Fruit fly (Drosophila melanogaster) whole organism, wandering third instar larva: ENCODE results near the gene NfI.
A peak's percentile ranks its signal among the peaks of the same experiment; 100 is the strongest.

Experiments used
- Abd-B ChIP-seq: fragments of >200 bp; optimal IDR thresholded peaks from 2 replicates; lab custom pipeline; 2017; ENCODE audit warnings: missing biosample characterization, missing genetic modification characterization
- CrebA ChIP-seq: fragments of 200-800 bp; sonication (Bioruptor generic); optimal IDR thresholded peaks from 2 replicates; lab custom pipeline; 2016; ENCODE audit warnings: missing biosample characterization, mild to moderate bottlenecking, missing genetic modification characterization, borderline replicate concordance
- GATAd ChIP-seq: sonication (Bioruptor generic); optimal IDR thresholded peaks from 2 replicates; lab custom pipeline; 2016; ENCODE audit warnings: missing biosample characterization, missing genetic modification characterization
- Hnf4 ChIP-seq: fragments of 200-800 bp; sonication (Bioruptor generic); optimal IDR thresholded peaks from 2 replicates; lab custom pipeline; 2016; ENCODE audit warnings: missing biosample characterization, mild to moderate bottlenecking, missing genetic modification characterization
- Hr78 ChIP-seq: fragments of >200 bp; optimal IDR thresholded peaks from 2 replicates; lab custom pipeline; 2017; ENCODE audit warnings: missing biosample characterization, missing genetic modification characterization
- Hr83 ChIP-seq: fragments of 200-300 bp; sonication (Bioruptor generic); optimal IDR thresholded peaks from 2 replicates; lab custom pipeline; 2016; ENCODE audit warnings: missing biosample characterization, mild to moderate bottlenecking, missing genetic modification characterization, moderate library complexity; ENCODE audit not compliant: poor library complexity, severe bottlenecking
- Jra ChIP-seq: sonication (Bioruptor generic); optimal IDR thresholded peaks from 2 replicates; lab custom pipeline; 2016; ENCODE audit warnings: missing biosample characterization, missing genetic modification characterization
- Mio ChIP-seq: sonication (Bioruptor generic); optimal IDR thresholded peaks from 2 replicates; lab custom pipeline; 2016; ENCODE audit warnings: missing biosample characterization, missing genetic modification characterization
- Myc ChIP-seq: fragments of >200 bp; optimal IDR thresholded peaks from 2 replicates; lab custom pipeline; 2017
- N ChIP-seq: fragments of >200 bp; optimal IDR thresholded peaks from 2 replicates; lab custom pipeline; 2018; ENCODE audit warnings: missing biosample characterization, missing external identifiers, missing genetic modification characterization
- OdsH ChIP-seq: fragments of 200-800 bp; sonication (Bioruptor generic); optimal IDR thresholded peaks from 2 replicates; lab custom pipeline; 2016; ENCODE audit warnings: missing biosample characterization, mild to moderate bottlenecking, missing genetic modification characterization
- Rel ChIP-seq, 2 experiments: fragments of 200-800 bp; sonication (Bioruptor generic) in 1 of 2; optimal IDR thresholded peaks; 2 replicates in 1 of 2; 3 replicates in 1 of 2; lab custom pipeline; 2016 to 2019; ENCODE audit warnings: mild to moderate bottlenecking in 2 of 2, missing biosample characterization in 2 of 2, missing genetic modification characterization in 2 of 2, moderate library complexity in 1 of 2
- Sp1 ChIP-seq: fragments of 200-800 bp; sonication (Bioruptor generic); optimal IDR thresholded peaks from 3 replicates; lab custom pipeline; 2019; ENCODE audit warnings: missing biosample characterization, mild to moderate bottlenecking, missing genetic modification characterization, moderate library complexity
- Vsx2 ChIP-seq: fragments of 200-300, 225-300 bp; sonication (Bioruptor generic); optimal IDR thresholded peaks from 2 replicates; lab custom pipeline; 2018; ENCODE audit warnings: missing biosample characterization, missing genetic modification characterization; ENCODE audit not compliant: partially characterized antibody
- br ChIP-seq: fragments of 200-800 bp; sonication (Bioruptor generic); optimal IDR thresholded peaks from 2 replicates; lab custom pipeline; 2016; ENCODE audit warnings: missing biosample characterization, missing genetic modification characterization
- brk ChIP-seq: fragments of 200-800 bp; sonication (Bioruptor generic); optimal IDR thresholded peaks from 2 replicates; lab custom pipeline; 2016; ENCODE audit warnings: missing biosample characterization, mild to moderate bottlenecking, missing genetic modification characterization
- dl ChIP-seq, 2 experiments: fragments of 175-275, 200-275 bp in 1 of 2; fragments of 200-275 bp in 1 of 2; sonication (Bioruptor generic); optimal IDR thresholded peaks; lab custom pipeline; 2018; ENCODE audit warnings: mild to moderate bottlenecking in 2 of 2, missing biosample characterization in 2 of 2, missing genetic modification characterization in 2 of 2, moderate library complexity in 2 of 2; ENCODE audit not compliant: partially characterized antibody in 2 of 2, insufficient read depth in 1 of 2
- dmrt93B ChIP-seq: fragments of 200-800 bp; sonication (Bioruptor generic); optimal IDR thresholded peaks from 2 replicates; lab custom pipeline; 2018; ENCODE audit warnings: missing biosample characterization, mild to moderate bottlenecking, missing genetic modification characterization
- dsf ChIP-seq: sonication (Bioruptor generic); optimal IDR thresholded peaks from 2 replicates; lab custom pipeline; 2016; ENCODE audit warnings: missing biosample characterization, missing genetic modification characterization, borderline replicate concordance
- ey ChIP-seq: fragments of 200-800 bp; sonication (Bioruptor generic); optimal IDR thresholded peaks from 2 replicates; lab custom pipeline; 2016; ENCODE audit warnings: missing biosample characterization, missing genetic modification characterization
- foxo ChIP-seq, 2 experiments: fragments of 200-800 bp; sonication (Bioruptor generic); optimal IDR thresholded peaks; 2 replicates in 1 of 2; 3 replicates in 1 of 2; lab custom pipeline; 2016 to 2017; ENCODE audit warnings: missing biosample characterization in 2 of 2, missing genetic modification characterization in 2 of 2
- fru ChIP-seq: fragments of 200-800 bp; sonication (Bioruptor generic); optimal IDR thresholded peaks from 3 replicates; lab custom pipeline; 2016; ENCODE audit warnings: missing biosample characterization, mild to moderate bottlenecking, missing genetic modification characterization
- h ChIP-seq: fragments of 200-800 bp; sonication (Bioruptor generic); optimal IDR thresholded peaks from 3 replicates; lab custom pipeline; 2016; ENCODE audit warnings: missing biosample characterization, mild to moderate bottlenecking, missing genetic modification characterization
- jim ChIP-seq: fragments of 175-275, 200-325 bp; sonication (Bioruptor generic); optimal IDR thresholded peaks from 2 replicates; lab custom pipeline; 2016; ENCODE audit warnings: missing biosample characterization, mild to moderate bottlenecking, missing genetic modification characterization
- lola ChIP-seq: fragments of >200 bp; optimal IDR thresholded peaks from 2 replicates; lab custom pipeline; 2017; ENCODE audit warnings: missing biosample characterization, missing genetic modification characterization
- pan ChIP-seq: fragments of >200 bp; optimal IDR thresholded peaks from 2 replicates; lab custom pipeline; 2017
- psq ChIP-seq: fragments of 200-800 bp; sonication (Bioruptor generic); optimal IDR thresholded peaks from 3 replicates; lab custom pipeline; 2017; ENCODE audit warnings: missing biosample characterization, mild to moderate bottlenecking, missing genetic modification characterization, moderate library complexity
- rgr ChIP-seq: fragments of 200-800 bp; sonication (Bioruptor generic); optimal IDR thresholded peaks from 3 replicates; lab custom pipeline; 2016; ENCODE audit warnings: missing biosample characterization, mild to moderate bottlenecking, missing genetic modification characterization
- sage ChIP-seq: fragments of 200-800 bp; sonication (Bioruptor generic); optimal IDR thresholded peaks from 2 replicates; lab custom pipeline; 2016; ENCODE audit warnings: missing biosample characterization, mild to moderate bottlenecking, missing genetic modification characterization
- sv ChIP-seq: fragments of 200-800 bp; sonication (Bioruptor generic); optimal IDR thresholded peaks from 3 replicates; lab custom pipeline; 2016; ENCODE audit warnings: missing biosample characterization, missing genetic modification characterization
- tai ChIP-seq: sonication (Bioruptor generic); optimal IDR thresholded peaks from 2 replicates; lab custom pipeline; 2016; ENCODE audit warnings: missing biosample characterization, missing genetic modification characterization
- usp ChIP-seq: fragments of >200 bp; optimal IDR thresholded peaks from 2 replicates; lab custom pipeline; 2017; ENCODE audit warnings: missing biosample characterization, missing genetic modification characterization
- woc ChIP-seq: sonication (Bioruptor generic); optimal IDR thresholded peaks from 2 replicates; lab custom pipeline; 2016; ENCODE audit warnings: missing biosample characterization, mild to moderate bottlenecking, missing genetic modification characterization

The NfI gene

DNA sequence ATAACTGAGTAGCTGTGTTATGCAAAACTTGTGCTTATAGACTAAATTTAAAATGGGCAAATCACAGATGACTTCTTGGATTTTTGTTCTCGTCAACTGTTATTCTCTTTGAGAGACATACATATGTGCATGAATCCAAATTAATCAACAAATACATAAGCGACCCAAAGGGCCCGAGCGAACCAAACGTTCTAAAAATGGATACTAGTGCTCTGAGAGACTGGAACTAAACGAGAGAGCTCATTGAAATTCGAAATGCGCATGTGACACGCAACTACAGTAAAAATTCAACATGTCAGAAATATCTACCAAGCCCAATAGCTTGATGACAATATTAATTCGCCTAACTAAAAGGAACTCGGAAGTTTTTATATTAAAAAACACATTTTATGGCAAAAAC is at the start of gene NfI:
TSS of gene NfI (minus strand) at position 45 of the 400 bp plus-strand sequence.
- TF ChIP-seq foxo (GFP tag; optimal IDR thresholded peaks at IDR 0.05; lab: Kevin White, UChicago) (no peak), br (GFP tag; lab: Kevin White, UChicago) (no peak)

- TF ChIP-seq Myc (lab: Kevin White, UChicago) (no peak), sv (GFP tag; lab: Kevin White, UChicago) (no peak), dsf (GFP tag; lab: Kevin White, UChicago) (no peak), GATAd (GFP tag; lab: Kevin White, UChicago) (no peak), br (GFP tag; lab: Kevin White, UChicago) (no peak), pan (no peak), Hr78 (GFP tag; lab: Kevin White, UChicago) (no peak), Vsx2 (GFP tag; lab: Kevin White, UChicago) (no peak), N (no peak), jim (no peak), psq (GFP tag; lab: Kevin White, UChicago) (no peak), sage (GFP tag; lab: Kevin White, UChicago) (no peak), Hnf4 (GFP tag; lab: Kevin White, UChicago) (no peak), Jra (GFP tag; lab: Kevin White, UChicago) (no peak), OdsH (no peak)
Measured at dm6 chr4:318795-319194, 42.6 kb upstream of the NfI start.

DNA sequence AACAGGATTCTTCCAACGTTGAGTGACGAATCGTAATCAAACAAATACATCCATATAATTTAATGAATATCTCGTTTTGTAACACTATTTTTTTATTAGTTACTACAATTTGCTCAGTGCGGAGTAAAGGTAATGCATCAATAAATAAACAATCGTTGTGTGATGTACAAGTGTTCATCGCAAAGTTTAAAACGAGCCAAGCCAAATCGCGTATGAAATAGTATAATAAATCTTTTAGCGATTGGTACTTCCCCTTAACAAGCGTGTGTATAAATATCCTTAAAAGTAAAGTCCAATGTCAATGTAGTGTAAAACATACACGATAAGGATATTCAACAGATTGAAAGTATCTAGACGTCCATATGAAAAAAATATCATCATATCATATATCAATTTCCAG is 39.2 kb upstream of the NfI start:
- TF ChIP-seq Rel (GFP tag; optimal IDR thresholded peaks at IDR 0.05; lab: Kevin White, UChicago) = no peak
- TF ChIP-seq Rel (tag; optimal IDR thresholded peaks at IDR 0.05; lab: Kevin White, UChicago) = peak; percentile 89
- no peak for TF ChIP-seq ey (GFP tag; lab: Kevin White, UChicago)
- TF ChIP-seq woc = peak; percentile 8
- TF ChIP-seq CrebA (GFP tag; lab: Kevin White, UChicago) = peak; percentile 13
- TF ChIP-seq, all 38 proteins: peak for 3

DNA sequence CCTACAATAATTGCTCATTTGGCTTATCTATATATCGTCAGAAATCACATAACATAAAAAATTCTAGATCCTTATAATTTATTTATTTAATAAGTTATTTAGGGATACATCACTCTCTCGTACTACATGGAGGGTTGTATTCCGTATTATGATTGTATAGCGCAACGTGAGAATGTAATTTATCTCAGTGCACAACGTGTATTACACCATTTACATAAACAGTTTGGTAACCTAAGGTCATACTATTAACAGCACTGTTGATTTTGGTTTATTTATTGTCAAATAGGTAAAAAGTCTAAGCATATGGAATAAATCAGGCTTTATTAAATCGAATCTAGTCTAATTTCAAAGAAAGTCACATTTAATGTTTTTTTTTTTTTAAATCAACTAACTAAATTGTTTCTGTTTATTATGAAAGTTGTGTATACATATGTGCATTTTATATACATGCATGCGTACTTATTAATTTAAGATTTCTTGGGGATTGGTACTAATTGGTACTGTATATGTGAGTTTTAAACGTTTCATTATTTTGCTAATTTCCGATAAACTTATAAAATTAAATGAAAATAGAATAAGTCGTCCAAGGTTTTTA is 38.6 kb upstream of the NfI start, which contains the start of gene Rnf11:
TSS of gene Rnf11 (plus strand) at position 252 of the 595 bp plus-strand sequence.
- TF ChIP-seq psq (GFP tag; lab: Kevin White, UChicago) (no peak), dl (GFP tag; optimal IDR thresholded peaks at IDR 0.05; lab: Kevin White, UChicago; ENCODE audit: insufficient read depth in 1 of 2, partially characterized antibody in 2 of 2) (no peak), Sp1 (GFP tag; lab: Kevin White, UChicago) (no peak), GATAd (GFP tag; lab: Kevin White, UChicago) (no peak), rgr (peak; percentile 51), brk (GFP tag; lab: Kevin White, UChicago) (no peak), N (peak; percentile 99), woc (peak; percentile 41), tai (GFP tag; lab: Kevin White, UChicago) (no peak), Hr78 (GFP tag; lab: Kevin White, UChicago) (peak; percentile 90), lola (peak; percentile 28), Hnf4 (GFP tag; lab: Kevin White, UChicago) (peak; percentile 26)

- peak; percentile 32 for TF ChIP-seq woc
- TF ChIP-seq Jra (GFP tag; lab: Kevin White, UChicago) = no peak
- TF ChIP-seq Vsx2 (GFP tag; lab: Kevin White, UChicago) = no peak
- TF ChIP-seq dmrt93B = no peak
- no peak for TF ChIP-seq h (GFP tag; lab: Kevin White, UChicago)
- no peak for TF ChIP-seq Abd-B (GFP tag; lab: Kevin White, UChicago)
- TF ChIP-seq N = peak; percentile 93
- no peak for TF ChIP-seq fru
- TF ChIP-seq Hr83 = no peak
- no peak for TF ChIP-seq dl (GFP tag; optimal IDR thresholded peaks at IDR 0.05; lab: Kevin White, UChicago; ENCODE audit: insufficient read depth in 1 of 2, partially characterized antibody in 2 of 2)
- no peak for TF ChIP-seq GATAd (GFP tag; lab: Kevin White, UChicago)
- TF ChIP-seq usp (GFP tag; lab: Kevin White, UChicago) = no peak
- no peak for TF ChIP-seq Rel (GFP tag; optimal IDR thresholded peaks at IDR 0.05; lab: Kevin White, UChicago)
- TF ChIP-seq Rel (tag; optimal IDR thresholded peaks at IDR 0.05; lab: Kevin White, UChicago) = peak; percentile 1
- no peak for TF ChIP-seq brk (GFP tag; lab: Kevin White, UChicago)
- TF ChIP-seq Hr78 (GFP tag; lab: Kevin White, UChicago) = peak; percentile 72
- TF ChIP-seq Mio (GFP tag; lab: Kevin White, UChicago) = no peak
- no peak for TF ChIP-seq dsf (GFP tag; lab: Kevin White, UChicago)
Measured at dm6 chr4:313696-314104, 37.5 kb upstream of the NfI start, which contains the start of gene Zip102B. Gene Zip102B (minus strand): TSS chr4:314087.
